Fruit fly (Drosophila melanogaster): ENCODE results near the gene CG15282.
"Not testable (repeated sequence)": the region's sequence is repeated elsewhere in the genome, so short reads cannot be mapped to it uniquely, and the experiment has no call there.

- TF ChIP-seq EcR (GFP tag; optimal IDR thresholded peaks at IDR 0.05); CG14655 (GFP tag; optimal IDR thresholded peaks at IDR 0.05); CG34367 (tag; optimal IDR thresholded peaks at IDR 0.05); CG32121 (GFP tag; IDR thresholded peaks at IDR 0.05): not testable (repeated sequence)
Observed at dm6 chr2L:14739614-14740013, 27.3 kb downstream of the CG15282 start, which contains the start of gene CG42585.

All from whole organism, pupa.